Fruit fly (Drosophila melanogaster): ENCODE data around the gene png.

DNA sequence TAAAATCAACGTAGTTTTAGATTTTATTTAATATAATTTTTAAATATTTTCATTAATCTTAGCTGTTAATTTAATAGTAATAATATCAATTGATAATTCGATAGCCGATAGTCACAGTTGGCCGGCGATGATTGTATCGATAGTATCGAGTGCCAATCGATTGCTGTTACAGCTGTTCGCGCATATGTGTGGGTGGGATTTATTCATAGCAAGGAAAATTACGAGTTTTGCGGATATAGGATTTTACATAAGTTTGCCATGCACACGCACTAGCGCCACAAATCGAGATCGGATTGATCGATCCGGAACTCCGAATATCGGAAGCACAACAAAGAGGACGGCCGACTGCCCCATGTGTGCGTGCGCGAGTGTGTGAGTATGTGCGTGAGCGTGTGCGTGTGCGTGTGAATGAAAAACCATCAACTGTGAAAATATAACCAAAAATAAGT is 15.4 kb downstream of the png start, which contains the start of gene Naa30A:
- no peak for TF ChIP-seq CG13123 (GFP tag; optimal IDR thresholded peaks at IDR 0.05)
- no peak for TF ChIP-seq al (GFP tag; IDR thresholded peaks at IDR 0.05)
- TF ChIP-seq dati (GFP tag; IDR thresholded peaks at IDR 0.05) = no peak
- no peak for TF ChIP-seq h (optimal IDR thresholded peaks at IDR 0.05)
- no peak for TF ChIP-seq CG31224 (GFP tag; IDR thresholded peaks at IDR 0.05)
- no peak for TF ChIP-seq Rx (GFP tag; IDR thresholded peaks at IDR 0.05)
- no peak for TF ChIP-seq CG12104 (GFP tag; optimal IDR thresholded peaks at IDR 0.05)
- TF ChIP-seq ro (GFP tag; IDR thresholded peaks at IDR 0.05) = no peak
- TF ChIP-seq CG4820 (GFP tag; optimal IDR thresholded peaks at IDR 0.05) = no peak
- TF ChIP-seq fd64A (GFP tag; optimal IDR thresholded peaks at IDR 0.05) = no peak
- peak; percentile 87 for TF ChIP-seq MBD-R2 (GFP tag; IDR thresholded peaks at IDR 0.05)
- no peak for TF ChIP-seq B-H1 (GFP tag; IDR thresholded peaks at IDR 0.05)
- TF ChIP-seq NfI (GFP tag; optimal IDR thresholded peaks at IDR 0.05) = peak; percentile 14
